Worm (Caenorhabditis elegans) whole organism, L4 larva: ENCODE measurements around the gene srj-38.

ENCODE experiments used
- F26F4.8 ChIP-seq: fragments of 200-800 bp; sonication (Bioruptor generic); conservative IDR thresholded peaks from 2 replicates; pipeline ENCODE4 v1.3.6; 2022; ENCODE audit warnings: missing genetic modification characterization, missing compliant biosample characterization
- T20F7.1 ChIP-seq: fragments of 200-800 bp; sonication (Bioruptor generic); optimal IDR thresholded peaks from 2 replicates; lab custom pipeline; 2018; ENCODE audit warnings: mild to moderate bottlenecking, missing genetic modification characterization, missing compliant biosample characterization
- T26A8.4 ChIP-seq: fragments of 200-800 bp; sonication (Bioruptor generic); IDR thresholded peaks from 2 replicates; pipeline ENCODE4 v1.3.6; 2022; ENCODE audit warnings: missing genetic modification characterization, missing compliant biosample characterization
- Y105C5A.15 ChIP-seq: fragments of 200-800 bp; sonication (Bioruptor generic); IDR thresholded peaks from 2 replicates; pipeline ENCODE4 v1.3.6; 2022; ENCODE audit warnings: missing genetic modification characterization, missing compliant biosample characterization
- Y48G9A.11 ChIP-seq: fragments of 200-800 bp; sonication (Bioruptor generic); IDR thresholded peaks from 2 replicates; pipeline ENCODE4 v1.3.6; 2022; ENCODE audit warnings: missing genetic modification reagents, missing genetic modification characterization, missing compliant biosample characterization
- Y75B8A.6 ChIP-seq: fragments of 200-800 bp; sonication (Bioruptor generic); IDR thresholded peaks from 2 replicates; pipeline ENCODE4 v1.3.6; 2022; ENCODE audit warnings: missing genetic modification reagents, missing genetic modification characterization, missing compliant biosample characterization
- ZK337.2 ChIP-seq: fragments of 200-800 bp; sonication (Bioruptor generic); IDR thresholded peaks from 2 replicates; pipeline ENCODE4 v1.3.6; 2022; ENCODE audit warnings: missing genetic modification reagents, missing genetic modification characterization, missing compliant biosample characterization
- aha-1 ChIP-seq: fragments of 150-350 bp; peaks from one replicate; lab custom pipeline; 2014; ENCODE audit warnings: missing biosample characterization, missing genetic modification characterization
- aly-2 ChIP-seq: sonication (generic microtip); optimal IDR thresholded peaks from 2 replicates; lab custom pipeline; 2018; ENCODE audit warnings: missing biosample characterization, missing genetic modification characterization
- ama-1 ChIP-seq: fragments of 150-350 bp; optimal IDR thresholded peaks from 2 replicates; lab custom pipeline; 2014; ENCODE audit warnings: inconsistent platforms, mixed read lengths
- attf-4 ChIP-seq: sonication (generic microtip); optimal IDR thresholded peaks from 3 replicates; lab custom pipeline; 2017; ENCODE audit warnings: missing biosample characterization, missing genetic modification characterization
- ceh-20 ChIP-seq: fragments of 200-800 bp; sonication (Bioruptor generic); IDR thresholded peaks from 2 replicates; pipeline ENCODE4 v1.3.6; 2022; ENCODE audit warnings: missing genetic modification reagents, missing genetic modification characterization, missing compliant biosample characterization
- ceh-28 ChIP-seq: fragments of 150-350 bp; optimal IDR thresholded peaks from 2 replicates; lab custom pipeline; 2014; ENCODE audit warnings: missing biosample characterization, missing genetic modification reagents, missing genetic modification characterization
- ceh-82 ChIP-seq: sonication (generic microtip); optimal IDR thresholded peaks from 2 replicates; lab custom pipeline; 2017; ENCODE audit warnings: missing biosample characterization, missing genetic modification characterization
- ces-1 ChIP-seq: fragments of 150-350 bp; sonication (generic microtip); optimal IDR thresholded peaks from 4 replicates; lab custom pipeline; 2014; ENCODE audit warnings: missing biosample characterization, missing genetic modification reagents, missing genetic modification characterization
- daf-19 ChIP-seq: fragments of 200-800 bp; sonication (Bioruptor generic); conservative IDR thresholded peaks from 2 replicates; pipeline ENCODE4 v1.3.6; 2022; ENCODE audit warnings: missing genetic modification characterization, missing compliant biosample characterization
- dmd-9 ChIP-seq: fragments of 200-800 bp; sonication (Bioruptor generic); IDR thresholded peaks from 2 replicates; pipeline ENCODE4 v1.3.6; 2022; ENCODE audit warnings: missing genetic modification reagents, missing genetic modification characterization, missing compliant biosample characterization
- duxl-1 ChIP-seq: sonication (generic microtip); optimal IDR thresholded peaks from 2 replicates; lab custom pipeline; 2016; ENCODE audit warnings: mild to moderate bottlenecking, missing genetic modification characterization, moderate library complexity, missing compliant biosample characterization; ENCODE audit not compliant: poor library complexity
- egl-27 ChIP-seq: sonication (generic microtip); optimal IDR thresholded peaks from 3 replicates; lab custom pipeline; 2017; ENCODE audit warnings: missing biosample characterization, missing genetic modification reagents, missing genetic modification characterization
- fkh-10 ChIP-seq: fragments of 150-350 bp; optimal IDR thresholded peaks from 2 replicates; lab custom pipeline; 2014; ENCODE audit warnings: missing biosample characterization, missing genetic modification reagents, missing genetic modification characterization
- fos-1 ChIP-seq: fragments of 150-350 bp; optimal IDR thresholded peaks from 2 replicates; lab custom pipeline; 2014; ENCODE audit warnings: missing biosample characterization, missing genetic modification characterization
- hif-1 ChIP-seq, 2 experiments: sonication (generic microtip); optimal IDR thresholded peaks; 2 replicates each; lab custom pipeline; 2016 to 2017; ENCODE audit warnings: missing compliant biosample characterization in 2 of 2, missing genetic modification characterization in 2 of 2, missing genetic modification reagents in 2 of 2, missing genotype in 2 of 2, mild to moderate bottlenecking in 1 of 2
- hlh-11 ChIP-seq: fragments of 200-800 bp; sonication (Bioruptor generic); optimal IDR thresholded peaks from 2 replicates; lab custom pipeline; 2018; ENCODE audit warnings: mild to moderate bottlenecking, missing genetic modification characterization, missing compliant biosample characterization
- jun-1 ChIP-seq: fragments of 150-350 bp; optimal IDR thresholded peaks from 2 replicates; lab custom pipeline; 2014; ENCODE audit warnings: missing biosample characterization, missing genetic modification reagents, missing genetic modification characterization
- lin-1 ChIP-seq: fragments of 200-800 bp; sonication (Bioruptor generic); IDR thresholded peaks from 2 replicates; pipeline ENCODE4 v1.3.6; 2022; ENCODE audit warnings: missing genetic modification reagents, missing genetic modification characterization, missing compliant biosample characterization
- lsy-2 ChIP-seq, 2 experiments: fragments of 150-350 bp in 1 of 2; sonication (generic microtip) in 1 of 2; optimal IDR thresholded peaks; 2 replicates each; lab custom pipeline; 2014 to 2017; ENCODE audit warnings: missing biosample characterization in 2 of 2, missing genetic modification characterization in 2 of 2
- mep-1 ChIP-seq: fragments of 150-350 bp; sonication (generic microtip); optimal IDR thresholded peaks from 3 replicates; lab custom pipeline; 2014; ENCODE audit warnings: missing biosample characterization, missing genetic modification characterization
- nhr-10 ChIP-seq: fragments of 150-350 bp; optimal IDR thresholded peaks from 2 replicates; lab custom pipeline; 2014; ENCODE audit warnings: missing biosample characterization, missing genetic modification characterization
- nhr-102 ChIP-seq: sonication (generic microtip); optimal IDR thresholded peaks from 2 replicates; lab custom pipeline; 2016; ENCODE audit warnings: mild to moderate bottlenecking, missing genetic modification characterization, moderate library complexity, missing compliant biosample characterization
- nhr-11 ChIP-seq: fragments of 150-350 bp; optimal IDR thresholded peaks from 2 replicates; lab custom pipeline; 2014; ENCODE audit warnings: missing biosample characterization, missing genetic modification characterization
- nhr-28 ChIP-seq: fragments of 150-350 bp; optimal IDR thresholded peaks from 2 replicates; lab custom pipeline; 2014; ENCODE audit warnings: missing biosample characterization, missing genetic modification characterization
- nhr-41 ChIP-seq: fragments of 200-800 bp; sonication (Bioruptor generic); IDR thresholded peaks from 2 replicates; pipeline ENCODE4 v1.3.6; 2022; ENCODE audit warnings: missing genetic modification reagents, missing genetic modification characterization, missing compliant biosample characterization
- nhr-42 ChIP-seq: fragments of 200-800 bp; sonication (Bioruptor generic); IDR thresholded peaks from 2 replicates; pipeline ENCODE4 v1.3.6; 2022; ENCODE audit warnings: missing genetic modification characterization, missing compliant biosample characterization
- nhr-48 ChIP-seq: sonication (generic microtip); optimal IDR thresholded peaks from 2 replicates; lab custom pipeline; 2016; ENCODE audit warnings: mild to moderate bottlenecking, missing genetic modification characterization, missing compliant biosample characterization
- pqm-1 ChIP-seq: sonication (generic microtip); optimal IDR thresholded peaks from 2 replicates; lab custom pipeline; 2017; ENCODE audit warnings: missing biosample characterization, missing genetic modification characterization
- saeg-2 ChIP-seq: fragments of 200-800 bp; sonication (Bioruptor generic); IDR thresholded peaks from 2 replicates; pipeline ENCODE4 v1.3.6; 2022; ENCODE audit warnings: missing genetic modification reagents, missing genetic modification characterization, missing compliant biosample characterization
- sdz-12 ChIP-seq: fragments of 200-800 bp; sonication (Bioruptor generic); optimal IDR thresholded peaks from 2 replicates; lab custom pipeline; 2018; ENCODE audit warnings: mild to moderate bottlenecking, missing genetic modification characterization, missing compliant biosample characterization
- set-16 ChIP-seq: fragments of 200-800 bp; sonication (Bioruptor generic); IDR thresholded peaks from 2 replicates; pipeline ENCODE4 v1.3.6; 2022; ENCODE audit warnings: missing genetic modification reagents, missing genetic modification characterization, missing compliant biosample characterization
- snpc-4 ChIP-seq: fragments of 150-350 bp; optimal IDR thresholded peaks from 2 replicates; lab custom pipeline; 2014; ENCODE audit warnings: missing biosample characterization, missing genetic modification characterization
- spr-1 ChIP-seq: sonication (generic microtip); optimal IDR thresholded peaks from 2 replicates; lab custom pipeline; 2016; ENCODE audit warnings: mild to moderate bottlenecking, missing genetic modification characterization, missing compliant biosample characterization
- tra-1 ChIP-seq: fragments of 200-800 bp; sonication (Bioruptor generic); IDR thresholded peaks from 2 replicates; pipeline ENCODE4 v1.3.6; 2022; ENCODE audit warnings: missing genetic modification reagents, missing genetic modification characterization, missing compliant biosample characterization
- unc-39 ChIP-seq: sonication (generic microtip); optimal IDR thresholded peaks from 2 replicates; lab custom pipeline; 2017; ENCODE audit warnings: missing biosample characterization, missing genetic modification characterization
- unc-62 ChIP-seq, 3 experiments: fragments of 150-350 bp in 1 of 3; sonication (generic microtip); optimal IDR thresholded peaks in 2 of 3; peaks in 1 of 3; 1 replicate in 1 of 3; 2 replicates in 2 of 3; lab custom pipeline; 2014 to 2017; ENCODE audit warnings: missing biosample characterization in 3 of 3, missing genetic modification characterization in 3 of 3, missing genetic modification reagents in 3 of 3, missing genotype in 1 of 3
- vab-7 ChIP-seq: fragments of 200-800 bp; sonication (Bioruptor generic); IDR thresholded peaks from 2 replicates; pipeline ENCODE4 v1.3.6; 2022; ENCODE audit warnings: missing genetic modification reagents, missing genetic modification characterization, missing compliant biosample characterization
- zag-1 ChIP-seq: fragments of 150-350 bp; optimal IDR thresholded peaks from 2 replicates; lab custom pipeline; 2014; ENCODE audit warnings: missing biosample characterization, missing genetic modification characterization
- zip-11 ChIP-seq: fragments of 200-800 bp; sonication (Bioruptor generic); IDR thresholded peaks from 2 replicates; pipeline ENCODE4 v1.3.6; 2022; ENCODE audit warnings: missing genetic modification characterization, missing compliant biosample characterization
- zip-2 ChIP-seq: fragments of 150-350 bp; optimal IDR thresholded peaks from 2 replicates; lab custom pipeline; 2014; ENCODE audit warnings: missing biosample characterization, missing genetic modification characterization

srj-38 gene

DNA sequence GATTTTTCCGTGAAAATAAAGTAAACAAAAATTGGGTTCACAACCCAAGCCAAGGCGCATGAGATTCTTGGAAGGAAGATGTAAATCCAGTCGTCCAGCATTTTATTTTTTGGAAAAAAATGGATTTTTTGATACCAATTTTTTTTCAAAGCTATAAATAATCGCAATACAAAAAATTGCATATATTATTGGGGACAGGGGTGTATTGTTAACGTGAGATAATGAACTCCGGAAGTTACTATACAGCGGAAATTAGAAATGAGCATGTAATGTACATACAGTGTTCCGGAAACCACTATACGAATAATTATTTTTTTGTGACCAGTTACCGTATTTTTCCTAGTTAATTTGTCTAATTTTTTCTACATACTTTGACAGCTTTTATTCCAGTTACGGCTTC lies at the start of gene srj-38:
Gene srj-38, minus strand, starts transcription at position 101 of the 400 bp plus-strand sequence.
- no peak for TF ChIP-seq nhr-11 (tag; lab: Kevin White, UChicago)
- TF ChIP-seq Y48G9A.11 (GFP tag; lab: Robert Waterston, UW) = no peak

DNA sequence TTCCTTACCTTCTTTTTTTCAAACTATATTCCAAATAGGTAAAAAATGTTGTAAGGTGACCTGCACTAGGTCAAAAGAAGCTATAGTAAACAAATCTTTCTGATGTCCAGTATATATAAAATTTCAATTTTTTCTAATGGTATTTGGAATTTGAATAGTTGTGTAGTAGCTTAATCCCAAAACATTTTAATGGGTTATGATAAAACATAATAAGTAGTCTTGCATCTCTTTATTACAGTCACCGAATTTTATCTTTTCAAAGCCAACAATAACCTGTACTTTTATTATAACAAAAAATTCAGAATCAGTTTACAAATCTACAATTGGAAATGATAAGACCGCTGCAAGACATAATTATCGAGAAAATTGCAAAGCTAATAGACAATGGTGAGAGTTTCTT lies 33.3 kb upstream of the srj-38 start, which contains the start of gene H24K24.2:
Gene H24K24.2, plus strand, starts transcription at position 301 of the 400 bp plus-strand sequence.
- TF ChIP-seq nhr-102 (tag; lab: Kevin White, UChicago) (no peak), fkh-10 (no peak), nhr-48 (tag; lab: Kevin White, UChicago) (no peak), hlh-11 (tag; lab: Kevin White, UChicago) (no peak), unc-39 (tag; lab: Kevin White, UChicago) (no peak), saeg-2 (no peak), F26F4.8 (no peak), T26A8.4 (GFP tag; lab: Robert Waterston, UW) (no peak), nhr-41 (GFP tag; lab: Robert Waterston, UW) (no peak), zip-11 (GFP tag; lab: Robert Waterston, UW) (no peak), Y48G9A.11 (GFP tag; lab: Robert Waterston, UW) (no peak), Y75B8A.6 (GFP tag; lab: Robert Waterston, UW) (no peak), ceh-28 (no peak), jun-1 (tag; lab: Kevin White, UChicago) (no peak), aly-2 (tag; lab: Kevin White, UChicago) (no peak), snpc-4 (tag; lab: Kevin White, UChicago) (no peak), lin-1 (GFP tag; lab: Robert Waterston, UW) (no peak), hif-1 (tag; optimal IDR thresholded peaks at IDR 0.05; lab: Kevin White, UChicago) (no peak)

DNA sequence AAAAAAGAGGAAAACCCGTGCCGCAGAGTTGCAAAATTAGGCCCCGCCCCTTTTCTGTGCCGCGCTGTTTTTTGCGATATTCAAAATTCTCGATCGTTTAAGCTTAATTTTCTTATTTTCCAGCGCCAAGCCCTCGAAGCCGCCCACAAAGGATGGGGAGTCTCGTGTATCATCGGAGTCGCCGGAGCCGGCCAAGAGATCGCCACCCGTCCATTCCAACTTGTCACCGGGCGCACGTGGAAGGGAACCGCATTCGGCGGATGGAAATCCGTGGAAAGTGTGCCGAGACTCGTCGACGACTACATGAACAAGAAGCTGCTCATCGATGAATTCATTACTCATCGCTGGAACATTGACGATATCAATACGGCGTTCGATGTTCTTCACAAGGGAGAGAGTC lies 31.5 kb upstream of the srj-38 start:
- TF ChIP-seq Y105C5A.15 (GFP tag; lab: Robert Waterston, UW) (no peak), set-16 (GFP tag; lab: Robert Waterston, UW) (peak; percentile 74), spr-1 (tag; lab: Kevin White, UChicago) (no peak)

DNA sequence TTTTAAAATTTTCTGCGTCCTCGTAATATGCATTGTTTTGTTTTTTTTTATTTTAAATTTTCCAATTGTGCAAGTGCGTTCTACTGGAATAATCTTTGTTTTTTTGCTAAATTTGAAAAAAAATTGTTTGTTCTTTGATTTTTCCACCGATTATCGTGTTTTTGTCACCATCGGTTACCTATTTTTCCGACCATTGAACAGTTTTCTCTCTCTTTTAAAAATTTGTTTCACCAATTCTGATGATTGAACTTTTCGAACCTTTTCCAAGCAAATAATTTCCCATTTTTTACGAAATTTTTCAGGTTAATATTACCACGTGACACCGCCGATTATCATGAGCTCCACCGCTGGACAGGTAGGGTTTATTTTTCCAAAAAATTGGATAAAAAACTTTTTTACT lies 27.2 kb upstream of the srj-38 start, which contains the start of gene adh-5:
Gene adh-5, plus strand, starts transcription at position 301 of the 400 bp plus-strand sequence.
- TF ChIP-seq attf-4 (tag; lab: Kevin White, UChicago) (no peak), dmd-9 (GFP tag; lab: Robert Waterston, UW) (no peak), T20F7.1 (GFP tag; lab: Kevin White, UChicago) (no peak), lsy-2 (tag; optimal IDR thresholded peaks at IDR 0.05; lab: Kevin White, UChicago) (no peak), Y48G9A.11 (GFP tag; lab: Robert Waterston, UW) (no peak), nhr-28 (tag; lab: Kevin White, UChicago) (no peak), fos-1 (no peak), duxl-1 (no peak), ama-1 (lab: Kevin White, UChicago) (no peak), zag-1 (tag; lab: Kevin White, UChicago) (no peak), ceh-82 (tag; lab: Kevin White, UChicago) (no peak), daf-19 (no peak)
- TF ChIP-seq, all 104 proteins: peak for 0

DNA sequence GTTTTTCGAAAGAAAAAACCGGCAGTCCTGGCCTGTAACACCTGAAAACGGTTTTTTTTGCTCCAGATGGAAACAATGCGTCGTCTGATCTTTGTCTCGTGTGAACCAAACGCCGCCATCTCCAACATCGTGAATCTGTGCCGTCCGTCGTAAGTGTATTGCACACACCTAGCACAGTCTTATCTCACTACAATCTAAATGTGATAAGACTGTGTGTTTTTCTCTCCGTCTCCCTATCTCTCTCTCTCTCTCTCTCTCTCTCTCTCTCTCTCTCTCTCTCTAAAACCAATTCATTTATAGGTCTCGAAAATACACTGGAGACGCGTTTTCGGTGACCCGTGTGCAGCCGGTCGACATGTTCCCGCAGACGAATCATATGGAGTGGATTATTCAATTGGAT lies 26.4 kb upstream of the srj-38 start:
- TF ChIP-seq sdz-12 (no peak), egl-27 (tag; lab: Kevin White, UChicago) (no peak), ZK337.2 (no peak), tra-1 (GFP tag; lab: Robert Waterston, UW) (no peak), nhr-10 (no peak), ceh-20 (no peak), mep-1 (tag; lab: Kevin White, UChicago) (no peak), aha-1 (peak; percentile 63), vab-7 (GFP tag; lab: Robert Waterston, UW) (no peak), unc-62 (GFP tag; optimal IDR thresholded peaks at IDR 0.05 in 1 of 2; lab: Kevin White, UChicago) (no peak), unc-62 (tag; optimal IDR thresholded peaks at IDR 0.05; lab: Kevin White, UChicago) (no peak), pqm-1 (tag; lab: Kevin White, UChicago) (peak; percentile 32), ces-1 (GFP tag; lab: Kevin White, UChicago) (no peak), zip-2 (tag; lab: Kevin White, UChicago) (no peak), nhr-42 (no peak)
